Worm (Caenorhabditis elegans): ENCODE measurements around the gene Y39A1A.17.

Gene Y39A1A.17

ce11 chrIII:10716091-10716490 lies 25.2 kb upstream of the Y39A1A.17 start, which contains the start of gene W09D10.4:
TSS of gene W09D10.4 (minus strand) at chrIII:10716191.
- no peak for TF ChIP-seq efl-1 (optimal IDR thresholded peaks at IDR 0.05)
- TF ChIP-seq efl-1 (GFP tag; optimal IDR thresholded peaks at IDR 0.05 in 1 of 2), result peak in 1 of 2 experiments; percentile 22
- TF ChIP-seq nhr-71 (tag; optimal IDR thresholded peaks at IDR 0.05), result peak; percentile 31
- TF ChIP-seq lin-14 (GFP tag; optimal IDR thresholded peaks at IDR 0.05), result peak; percentile 52
- TF ChIP-seq hpl-2 (GFP tag; optimal IDR thresholded peaks at IDR 0.05), result no peak
- TF ChIP-seq egl-27 (tag; optimal IDR thresholded peaks at IDR 0.05), result no peak

ce11 chrIII:10714541-10714940 lies 23.6 kb upstream of the Y39A1A.17 start:
- TF ChIP-seq ceh-8 (GFP tag; optimal IDR thresholded peaks at IDR 0.05) (peak; percentile 18), pqm-1 (tag; optimal IDR thresholded peaks at IDR 0.05) (no peak)

ce11 chrIII:10711192-10711673 lies 20.3 kb upstream of the Y39A1A.17 start, which contains the start of gene W09D10.5:
TSS of gene W09D10.5 (minus strand) at chrIII:10711536.
- TF ChIP-seq alr-1 (tag; optimal IDR thresholded peaks at IDR 0.05; ENCODE audit: borderline replicate concordance) (no peak), pax-3 (tag; optimal IDR thresholded peaks at IDR 0.05) (peak; percentile 27), ets-5 (GFP tag; IDR thresholded peaks at IDR 0.05) (no peak), zag-1 (tag; optimal IDR thresholded peaks at IDR 0.05) (no peak), pag-3 (tag; optimal IDR thresholded peaks at IDR 0.05; ENCODE audit: borderline replicate concordance, insufficient read depth) (no peak), lin-35 (GFP tag; optimal IDR thresholded peaks at IDR 0.05) (peak in 1 of 2 experiments; percentile 41), ama-1 (optimal IDR thresholded peaks at IDR 0.05) (peak; percentile 29), lin-14 (GFP tag; optimal IDR thresholded peaks at IDR 0.05) (peak; percentile 31), dpl-1 (GFP tag; optimal IDR thresholded peaks at IDR 0.05) (no peak), unc-30 (tag; optimal IDR thresholded peaks at IDR 0.05) (no peak), snu-23 (GFP tag; optimal IDR thresholded peaks at IDR 0.05) (peak; percentile 34), ztf-11 (tag; optimal IDR thresholded peaks at IDR 0.05) (no peak), blmp-1 (tag; optimal IDR thresholded peaks at IDR 0.05) (peak; percentile 94), nhr-76 (tag; optimal IDR thresholded peaks at IDR 0.05) (no peak), nhr-20 (tag; optimal IDR thresholded peaks at IDR 0.05) (peak; percentile 15), ztf-4 (tag; optimal IDR thresholded peaks at IDR 0.05) (no peak), lin-15B (tag; optimal IDR thresholded peaks at IDR 0.05) (no peak), snpc-4 (tag; optimal IDR thresholded peaks at IDR 0.05) (no peak), fkh-10 (GFP tag; optimal IDR thresholded peaks at IDR 0.05) (no peak), fos-1 (tag; optimal IDR thresholded peaks at IDR 0.05) (no peak), Y116A8C.19 (tag; optimal IDR thresholded peaks at IDR 0.05; ENCODE audit: borderline replicate concordance) (no peak), nhr-71 (tag; optimal IDR thresholded peaks at IDR 0.05) (peak; percentile 4), mdl-1 (tag; optimal IDR thresholded peaks at IDR 0.05) (no peak), lsy-2 (tag; optimal IDR thresholded peaks at IDR 0.05) (peak in 1 of 2 experiments; percentile 40), elt-3 (tag; optimal IDR thresholded peaks at IDR 0.05) (no peak), jun-1 (tag; optimal IDR thresholded peaks at IDR 0.05) (no peak), sup-37 (GFP tag; optimal IDR thresholded peaks at IDR 0.05) (no peak), elt-2 (tag; optimal IDR thresholded peaks at IDR 0.05) (no peak), ces-1 (GFP tag; optimal IDR thresholded peaks at IDR 0.05) (no peak), lin-39 (tag; optimal IDR thresholded peaks at IDR 0.05) (no peak), mep-1 (tag; optimal IDR thresholded peaks at IDR 0.05) (peak; percentile 27), skn-1 (tag; optimal IDR thresholded peaks at IDR 0.05) (no peak), ceh-90 (tag; optimal IDR thresholded peaks at IDR 0.05) (no peak), C04F5.9 (tag; optimal IDR thresholded peaks at IDR 0.05) (no peak), zip-4 (GFP tag; optimal IDR thresholded peaks at IDR 0.05) (no peak), dsc-1 (tag; optimal IDR thresholded peaks at IDR 0.05) (no peak), fkh-4 (tag; optimal IDR thresholded peaks at IDR 0.05; ENCODE audit: borderline replicate concordance) (no peak), hlh-17 (GFP tag; optimal IDR thresholded peaks at IDR 0.05; ENCODE audit: borderline replicate concordance) (no peak), nhr-84 (tag; optimal IDR thresholded peaks at IDR 0.05) (no peak), hpl-2 (GFP tag; optimal IDR thresholded peaks at IDR 0.05) (no peak), efl-3 (GFP tag; optimal IDR thresholded peaks at IDR 0.05) (no peak), pqm-1 (tag; optimal IDR thresholded peaks at IDR 0.05) (no peak), hlh-4 (tag; optimal IDR thresholded peaks at IDR 0.05) (no peak), nhr-85 (tag) (peak; percentile 48)
